Worm (Caenorhabditis elegans): Measurements from ENCODE around the gene mog-3.

mog-3 gene

DNA sequence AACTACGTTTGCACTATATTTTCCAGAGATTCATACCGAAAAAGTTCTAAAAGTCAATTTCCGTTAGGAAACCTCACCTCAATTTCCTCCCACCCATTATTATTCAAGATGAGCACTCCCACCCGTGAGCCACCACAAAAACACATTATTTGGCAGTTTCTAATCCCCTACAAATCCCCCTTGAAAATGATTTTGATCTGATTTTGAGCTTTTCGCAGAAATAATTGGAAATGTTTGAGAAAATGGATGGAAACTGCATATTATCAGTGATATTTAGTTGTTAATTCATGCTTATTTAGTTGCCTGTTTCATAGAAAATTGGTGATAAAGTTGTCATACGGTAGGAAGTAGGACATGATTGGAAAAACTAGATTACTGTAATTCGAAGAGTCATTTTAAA, 32.1 kb downstream of the mog-3 start:
- no peak for TF ChIP-seq hrde-1 (tag; optimal IDR thresholded peaks at IDR 0.05; ENCODE audit: borderline replicate concordance)
- TF ChIP-seq lin-26 (GFP tag; IDR thresholded peaks at IDR 0.05): no peak
- no peak for TF ChIP-seq mxl-1 (tag; optimal IDR thresholded peaks at IDR 0.05)
- no peak for TF ChIP-seq akir-1 (GFP tag; optimal IDR thresholded peaks at IDR 0.05)
- TF ChIP-seq bed-1 (GFP tag; IDR thresholded peaks at IDR 0.05): no peak
- no peak for TF ChIP-seq attf-3 (GFP tag; conservative IDR thresholded peaks at IDR 0.05)
- no peak for TF ChIP-seq somi-1 (GFP tag; optimal IDR thresholded peaks at IDR 0.05)
- TF ChIP-seq nhr-90 (tag; optimal IDR thresholded peaks at IDR 0.05): no peak
- TF ChIP-seq ama-1 (optimal IDR thresholded peaks at IDR 0.05): no peak
- no peak for TF ChIP-seq ama-1 (GFP tag; optimal IDR thresholded peaks at IDR 0.05)
- TF ChIP-seq attf-5 (GFP tag; optimal IDR thresholded peaks at IDR 0.05): no peak
- no peak for TF ChIP-seq nhr-120 (GFP tag; IDR thresholded peaks at IDR 0.05)
- no peak for TF ChIP-seq hmg-1.2 (GFP tag; IDR thresholded peaks at IDR 0.05)
- TF ChIP-seq B0261.1 (tag; optimal IDR thresholded peaks at IDR 0.05): no peak
- no peak for TF ChIP-seq let-607 (tag; optimal IDR thresholded peaks at IDR 0.05)
- no peak for TF ChIP-seq B0336.3 (GFP tag; IDR thresholded peaks at IDR 0.05)

DNA sequence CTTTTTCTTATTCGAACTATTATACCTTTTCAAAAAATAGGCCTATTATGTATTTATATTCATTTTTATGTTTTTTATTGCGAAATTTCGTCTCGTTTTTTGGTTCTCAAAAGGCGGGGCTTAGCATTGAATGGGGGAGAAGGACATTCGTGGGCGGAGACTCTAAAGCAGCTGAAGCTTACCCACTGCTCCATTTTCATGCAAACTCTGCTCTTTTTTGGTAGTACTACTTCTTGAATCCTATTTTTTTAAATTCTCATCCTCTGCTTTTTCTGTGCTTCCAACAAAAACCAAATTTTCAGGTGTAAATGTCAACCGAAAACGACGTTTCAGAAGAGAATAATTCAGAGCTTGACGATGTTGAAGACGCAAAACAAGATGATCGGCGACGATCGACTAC, 33.0 kb downstream of the mog-3 start, which contains the start of gene ZK121.2:
TSS of gene ZK121.2 (plus strand) at position 301 of the 400 bp plus-strand sequence.
- TF ChIP-seq zim-3 (tag; optimal IDR thresholded peaks at IDR 0.05) (no peak), rpc-1 (optimal IDR thresholded peaks at IDR 0.05) (no peak), rpc-1 (tag; optimal IDR thresholded peaks at IDR 0.05) (no peak), bed-2 (GFP tag; IDR thresholded peaks at IDR 0.05) (no peak), cebp-1 (GFP tag; IDR thresholded peaks at IDR 0.05) (no peak), cebp-1 (tag; optimal IDR thresholded peaks at IDR 0.05) (peak; percentile 49)

DNA sequence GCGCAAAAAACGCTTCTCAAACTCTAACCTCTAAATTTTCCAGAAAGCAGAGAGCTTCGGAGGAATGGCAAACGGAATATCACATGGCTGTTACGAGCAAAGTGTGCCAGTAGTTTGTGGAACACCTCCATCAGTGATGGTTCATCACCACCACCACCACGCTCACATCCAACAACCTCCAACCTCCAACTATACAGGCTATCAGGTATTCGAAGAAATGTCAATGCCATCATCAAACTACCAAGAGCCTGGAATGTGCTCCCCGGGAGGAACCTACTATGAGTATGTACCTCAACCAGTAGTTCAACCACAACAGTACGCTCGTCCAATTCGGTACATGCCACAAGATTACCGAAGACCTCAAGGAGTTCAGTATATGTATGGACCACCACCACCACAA, 35.2 kb downstream of the mog-3 start:
- TF ChIP-seq T07F8.4 (tag; optimal IDR thresholded peaks at IDR 0.05) (no peak), lin-54 (GFP tag; optimal IDR thresholded peaks at IDR 0.05) (no peak), Y67H2A.10 (GFP tag; conservative IDR thresholded peaks at IDR 0.05) (no peak), nhr-120 (GFP tag; IDR thresholded peaks at IDR 0.05) (no peak), madf-3 (GFP tag; IDR thresholded peaks at IDR 0.05) (no peak)

DNA sequence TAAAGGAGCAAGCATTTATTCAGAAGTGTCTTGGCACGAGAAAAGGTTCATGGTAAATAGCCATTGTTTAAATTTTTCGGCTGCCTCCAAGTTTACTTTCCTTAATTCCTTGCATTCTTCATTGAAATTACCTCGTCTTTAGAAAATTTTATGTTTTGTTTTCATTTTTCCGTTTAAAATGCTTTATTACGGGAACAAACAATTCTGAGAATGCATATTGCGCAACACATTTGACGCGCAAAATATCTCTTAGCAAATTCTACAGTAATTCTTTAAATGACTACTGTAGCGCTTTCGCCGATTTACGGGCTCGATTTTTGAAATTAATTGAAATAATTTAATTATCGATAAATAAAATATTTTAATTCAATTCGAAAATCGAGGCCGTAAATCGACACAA, 36.2 kb downstream of the mog-3 start:
- TF ChIP-seq lsl-1 (GFP tag; optimal IDR thresholded peaks at IDR 0.05): no peak
- no peak for TF ChIP-seq bed-1 (GFP tag; IDR thresholded peaks at IDR 0.05)
- no peak for TF ChIP-seq efl-1 (GFP tag; optimal IDR thresholded peaks at IDR 0.05)
- no peak for TF ChIP-seq bed-2 (GFP tag; IDR thresholded peaks at IDR 0.05)
- TF ChIP-seq tbx-9 (tag; optimal IDR thresholded peaks at IDR 0.05; ENCODE audit: borderline replicate concordance): no peak
- no peak for TF ChIP-seq F39B2.1 (GFP tag; IDR thresholded peaks at IDR 0.05)
- no peak for TF ChIP-seq lin-40 (tag; optimal IDR thresholded peaks at IDR 0.05)
- TF ChIP-seq B0336.3 (GFP tag; IDR thresholded peaks at IDR 0.05): no peak

DNA sequence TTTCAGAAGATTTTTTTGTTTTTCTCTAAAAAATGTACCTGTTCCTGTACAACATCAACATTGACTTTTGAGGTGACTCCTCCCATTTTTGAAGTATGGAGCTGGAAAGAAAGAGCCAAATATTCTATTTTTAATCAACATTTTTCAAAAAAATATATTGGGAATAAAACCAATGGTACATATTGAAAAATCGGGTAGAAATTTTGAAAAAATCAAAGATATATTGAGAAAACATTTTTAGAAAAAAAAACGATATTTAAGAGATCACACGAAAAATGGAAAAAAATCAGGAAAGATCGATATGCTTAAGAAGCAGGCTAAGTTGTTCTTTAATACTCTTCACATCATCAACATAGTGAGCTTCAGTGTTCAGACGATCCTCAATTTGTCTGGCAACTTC, 37.6 kb downstream of the mog-3 start, which contains the start of gene glrx-21:
TSS of gene glrx-21 (minus strand) at position 101 of the 400 bp plus-strand sequence.
- TF ChIP-seq akir-1 (GFP tag; optimal IDR thresholded peaks at IDR 0.05) (no peak), ztf-18 (tag; optimal IDR thresholded peaks at IDR 0.05) (no peak), ceh-27 (GFP tag; optimal IDR thresholded peaks at IDR 0.05) (no peak), pha-4 (tag; optimal IDR thresholded peaks at IDR 0.05) (no peak), gei-17 (GFP tag; optimal IDR thresholded peaks at IDR 0.05) (no peak), attf-5 (GFP tag; optimal IDR thresholded peaks at IDR 0.05) (no peak), ceh-100 (GFP tag; IDR thresholded peaks at IDR 0.05) (no peak), ztf-26 (tag; optimal IDR thresholded peaks at IDR 0.05) (no peak), fkh-3 (tag; optimal IDR thresholded peaks at IDR 0.05) (no peak), attf-6 (GFP tag; IDR thresholded peaks at IDR 0.05) (no peak), snpc-4 (GFP tag; optimal IDR thresholded peaks at IDR 0.05) (no peak), snpc-4 (tag; optimal IDR thresholded peaks at IDR 0.05) (no peak), cebp-2 (GFP tag; IDR thresholded peaks at IDR 0.05) (no peak)

Data from whole organism, young adult.